Worm (Caenorhabditis elegans) whole organism, early embryonic: ENCODE data around the gene ZK1240.9.

ENCODE experiments used
- B0310.2 ChIP-seq: sonication (generic microtip); optimal IDR thresholded peaks from 2 replicates; lab custom pipeline; 2016; ENCODE audit warnings: mild to moderate bottlenecking, missing genetic modification characterization, missing compliant biosample characterization
- aly-1 ChIP-seq: sonication (generic microtip); optimal IDR thresholded peaks from 2 replicates; lab custom pipeline; 2016; ENCODE audit warnings: missing genetic modification characterization, missing compliant biosample characterization
- ama-1 ChIP-seq: fragments of 150-350 bp; optimal IDR thresholded peaks from 2 replicates; lab custom pipeline; 2014
- ceh-36 ChIP-seq: sonication (generic microtip); optimal IDR thresholded peaks from 2 replicates; lab custom pipeline; 2016; ENCODE audit warnings: missing genetic modification characterization, inconsistent platforms, missing compliant biosample characterization
- flt-1 ChIP-seq: fragments of 200-800 bp; sonication (Bioruptor generic); IDR thresholded peaks from 2 replicates; pipeline ENCODE4 v1.3.6; 2022; ENCODE audit warnings: missing genetic modification characterization, missing compliant biosample characterization
- hmbx-1 ChIP-seq: sonication (generic microtip); optimal IDR thresholded peaks from 2 replicates; lab custom pipeline; 2016; ENCODE audit warnings: mild to moderate bottlenecking, missing genetic modification characterization, missing compliant biosample characterization
- pes-1 ChIP-seq: fragments of 200-800 bp; sonication (Bioruptor generic); IDR thresholded peaks from 2 replicates; pipeline ENCODE4 v1.3.6; 2022; ENCODE audit warnings: missing genetic modification reagents, missing genetic modification characterization, missing compliant biosample characterization

DNA sequence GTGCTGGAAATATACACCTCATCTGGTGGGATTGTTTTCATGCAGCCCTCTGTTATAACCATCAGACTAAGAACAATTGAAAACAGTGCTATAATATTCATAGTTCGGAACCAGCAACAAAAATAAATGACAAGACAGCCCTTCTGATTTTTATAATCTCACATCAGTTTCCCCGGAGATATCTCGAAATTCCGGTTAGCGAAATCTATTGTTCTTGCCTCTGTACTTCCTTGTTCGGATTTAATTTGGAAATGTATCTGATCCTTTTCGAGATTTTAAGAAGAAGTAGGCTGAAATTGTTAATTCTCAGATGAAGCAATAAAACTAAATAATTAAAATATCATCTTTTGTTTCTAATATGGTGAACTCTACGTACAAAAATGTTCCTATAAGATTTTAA, 45.7 kb downstream of the ZK1240.9 start, which contains the start of gene F43C11.11:
- TF ChIP-seq ceh-36 (no peak), ama-1 (lab: Kevin White, UChicago) (no peak), B0310.2 (tag; lab: Kevin White, UChicago) (no peak), pes-1 (GFP tag; lab: Robert Waterston, UW) (no peak), hmbx-1 (no peak), aly-1 (tag; lab: Kevin White, UChicago) (no peak), flt-1 (GFP tag; lab: Robert Waterston, UW) (no peak)
